Worm (Caenorhabditis elegans): ENCODE results near the gene F41E6.8.

The F41E6.8 gene

DNA sequence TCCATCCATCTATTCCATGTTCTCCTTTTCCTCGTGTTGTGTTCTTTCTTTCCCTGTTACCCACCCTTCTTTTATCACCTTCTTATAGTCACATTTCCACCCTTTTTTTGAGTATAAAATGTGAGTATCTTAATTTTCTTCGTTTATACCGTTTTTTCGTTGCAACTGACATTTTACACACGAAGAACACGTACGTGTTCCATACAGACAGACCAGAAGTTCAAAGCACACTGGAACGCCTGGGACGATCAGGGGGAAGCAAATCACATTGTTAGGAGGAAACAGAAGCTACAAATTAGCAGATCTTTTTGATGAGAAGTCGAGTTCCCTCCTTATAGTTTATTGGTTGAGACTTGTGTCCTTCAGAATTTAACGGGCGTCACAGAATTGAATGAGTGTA is 14.4 kb upstream of the F41E6.8 start:
- TF ChIP-seq nhr-25 (tag; optimal IDR thresholded peaks at IDR 0.05): peak; percentile 33
- TF ChIP-seq aly-2 (tag; optimal IDR thresholded peaks at IDR 0.05): peak; percentile 8
- no peak for TF ChIP-seq fkh-2 (tag; optimal IDR thresholded peaks at IDR 0.05)

- TF ChIP-seq lsy-12 (tag; optimal IDR thresholded peaks at IDR 0.05): peak; percentile 9
- TF ChIP-seq nfya-1 (tag; optimal IDR thresholded peaks at IDR 0.05; ENCODE audit: insufficient read depth): peak; percentile 12
- TF ChIP-seq mml-1 (tag; optimal IDR thresholded peaks at IDR 0.05): peak; percentile 38
- no peak for TF ChIP-seq nhr-12 (tag; optimal IDR thresholded peaks at IDR 0.05)
- peak; percentile 73 for TF ChIP-seq elt-2 (tag; optimal IDR thresholded peaks at IDR 0.05)
- no peak for TF ChIP-seq nhr-28 (tag; optimal IDR thresholded peaks at IDR 0.05)
- no peak for TF ChIP-seq aly-2 (tag; optimal IDR thresholded peaks at IDR 0.05)
- TF ChIP-seq pqm-1 (tag; optimal IDR thresholded peaks at IDR 0.05): peak; percentile 76
- peak; percentile 45 for TF ChIP-seq egl-5 (tag; optimal IDR thresholded peaks at IDR 0.05)
- TF ChIP-seq nhr-23 (tag; optimal IDR thresholded peaks at IDR 0.05): peak; percentile 60
- peak; percentile 99 for TF ChIP-seq pha-4 (tag; optimal IDR thresholded peaks at IDR 0.05)
- peak; percentile 91 for TF ChIP-seq nhr-25 (tag; optimal IDR thresholded peaks at IDR 0.05)
- TF ChIP-seq R02D3.7 (tag; optimal IDR thresholded peaks at IDR 0.05): no peak
- TF ChIP-seq jun-1 (tag; optimal IDR thresholded peaks at IDR 0.05): peak; percentile 27
- TF ChIP-seq skn-1 (tag; optimal IDR thresholded peaks at IDR 0.05): no peak
- TF ChIP-seq snpc-4 (tag; optimal IDR thresholded peaks at IDR 0.05): peak; percentile 18
- TF ChIP-seq daf-12 (tag; optimal IDR thresholded peaks at IDR 0.05): no peak
Measured at ce11 chrV:8610633-8611404, 9.5 kb upstream of the F41E6.8 start, which contains the start of gene fip-4. TSS of gene fip-4 (minus strand) at chrV:8611268.

- TF ChIP-seq nhr-76 (tag; optimal IDR thresholded peaks at IDR 0.05): no peak
- TF ChIP-seq R02D3.7 (tag; optimal IDR thresholded peaks at IDR 0.05): no peak
- no peak for TF ChIP-seq nhr-77 (tag; optimal IDR thresholded peaks at IDR 0.05)
- peak; percentile 42 for TF ChIP-seq nhr-43 (tag; optimal IDR thresholded peaks at IDR 0.05; ENCODE audit: poor library complexity, severe bottlenecking)
- no peak for TF ChIP-seq ceh-9 (tag; optimal IDR thresholded peaks at IDR 0.05)
- TF ChIP-seq nfya-1 (tag; optimal IDR thresholded peaks at IDR 0.05; ENCODE audit: insufficient read depth): peak; percentile 28
- TF ChIP-seq mdl-1 (tag; optimal IDR thresholded peaks at IDR 0.05): peak; percentile 3
- no peak for TF ChIP-seq pqm-1 (tag; optimal IDR thresholded peaks at IDR 0.05)
- peak; percentile 65 for TF ChIP-seq lin-39 (tag; optimal IDR thresholded peaks at IDR 0.05)
- TF ChIP-seq snpc-4 (tag; optimal IDR thresholded peaks at IDR 0.05): peak; percentile 31
- TF ChIP-seq ztf-11 (tag; optimal IDR thresholded peaks at IDR 0.05): no peak
- no peak for TF ChIP-seq daf-12 (tag; optimal IDR thresholded peaks at IDR 0.05)
- TF ChIP-seq hmg-11 (tag; optimal IDR thresholded peaks at IDR 0.05): peak; percentile 60
Measured at ce11 chrV:8609776-8610529, 8.6 kb upstream of the F41E6.8 start.

DNA sequence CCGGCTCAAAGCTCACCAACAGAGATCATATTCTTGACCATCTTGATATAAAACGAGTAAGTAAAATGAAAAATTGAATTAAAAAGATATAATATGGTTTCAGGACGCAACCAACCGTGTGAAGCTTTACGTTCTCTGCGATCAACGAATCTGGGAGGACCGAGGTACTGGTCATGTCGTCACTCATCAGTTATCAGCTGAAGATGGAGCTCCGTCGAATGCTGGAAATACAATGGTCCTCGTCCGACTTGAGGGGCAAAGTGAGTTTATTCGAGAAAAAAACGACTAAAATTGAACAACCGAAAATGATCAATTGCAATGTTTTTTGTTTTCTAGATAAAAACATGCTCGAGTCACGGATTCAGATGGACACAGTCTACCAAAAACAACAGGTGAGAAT is 7.2 kb upstream of the F41E6.8 start:
- TF ChIP-seq aly-2 (tag; optimal IDR thresholded peaks at IDR 0.05): no peak
- TF ChIP-seq nhr-67 (tag; optimal IDR thresholded peaks at IDR 0.05): no peak
- TF ChIP-seq skn-1 (tag; optimal IDR thresholded peaks at IDR 0.05): no peak
- no peak for TF ChIP-seq R02D3.7 (tag; optimal IDR thresholded peaks at IDR 0.05)
- no peak for TF ChIP-seq mml-1 (tag; optimal IDR thresholded peaks at IDR 0.05)
- TF ChIP-seq pha-4 (tag; optimal IDR thresholded peaks at IDR 0.05): no peak
- TF ChIP-seq unc-39 (tag; optimal IDR thresholded peaks at IDR 0.05): no peak
- TF ChIP-seq nhr-76 (tag; optimal IDR thresholded peaks at IDR 0.05): no peak
- no peak for TF ChIP-seq nhr-43 (tag; optimal IDR thresholded peaks at IDR 0.05; ENCODE audit: poor library complexity, severe bottlenecking)
- no peak for TF ChIP-seq ceh-16 (tag; optimal IDR thresholded peaks at IDR 0.05)
- no peak for TF ChIP-seq nhr-237 (tag; optimal IDR thresholded peaks at IDR 0.05)
- no peak for TF ChIP-seq pqm-1 (tag; optimal IDR thresholded peaks at IDR 0.05)
- TF ChIP-seq fkh-10 (GFP tag; optimal IDR thresholded peaks at IDR 0.05): no peak
- no peak for TF ChIP-seq nhr-28 (tag; optimal IDR thresholded peaks at IDR 0.05)
- no peak for TF ChIP-seq ztf-11 (tag; optimal IDR thresholded peaks at IDR 0.05)
- TF ChIP-seq zag-1 (tag; optimal IDR thresholded peaks at IDR 0.05): no peak
- no peak for TF ChIP-seq tbx-2 (tag; optimal IDR thresholded peaks at IDR 0.05)
